Fruit fly (Drosophila melanogaster) whole organism, prepupa: ENCODE results near the gene CG6083.
A peak's percentile ranks its signal among the peaks of the same experiment; 100 is the strongest.

Source experiments
- Blimp-1 ChIP-seq: fragments of 200-800 bp; sonication (Bioruptor generic); optimal IDR thresholded peaks from 3 replicates; lab custom pipeline; 2017; ENCODE audit warnings: missing biosample characterization, missing genetic modification characterization, mild to moderate bottlenecking, moderate library complexity, missing genetic modification reagents
- CG10631 ChIP-seq: fragments of 200-800 bp; sonication (Bioruptor generic); optimal IDR thresholded peaks from 2 replicates; lab custom pipeline; 2016; ENCODE audit warnings: missing biosample characterization, missing genetic modification characterization
- CG10669 ChIP-seq: fragments of 200-800 bp; sonication (Bioruptor generic); optimal IDR thresholded peaks from 3 replicates; lab custom pipeline; 2018; ENCODE audit warnings: missing biosample characterization, mild to moderate bottlenecking, missing genetic modification characterization, moderate library complexity
- CG11762 ChIP-seq: fragments of 200-800 bp; sonication (Bioruptor generic); optimal IDR thresholded peaks from 3 replicates; lab custom pipeline; 2016; ENCODE audit warnings: missing biosample characterization, missing genetic modification characterization; ENCODE audit not compliant: insufficient read depth
- CG11902 ChIP-seq: fragments of 200-800 bp; sonication (Bioruptor generic); optimal IDR thresholded peaks from 3 replicates; lab custom pipeline; 2016; ENCODE audit warnings: missing biosample characterization, missing genetic modification characterization
- CG15336 ChIP-seq: fragments of 200-800 bp; sonication (Bioruptor generic); IDR thresholded peaks from 2 replicates; pipeline ENCODE4 v1.3.6; 2022; ENCODE audit warnings: missing biosample characterization, missing genetic modification characterization
- CG1621 ChIP-seq: fragments of 200-800 bp; sonication (Bioruptor generic); optimal IDR thresholded peaks from 3 replicates; lab custom pipeline; 2018; ENCODE audit warnings: missing biosample characterization, mild to moderate bottlenecking, missing genetic modification characterization
- CG3032 ChIP-seq: fragments of 200-800 bp; optimal IDR thresholded peaks from 2 replicates; lab custom pipeline; 2019; ENCODE audit warnings: missing biosample characterization, mild to moderate bottlenecking, missing genetic modification characterization, moderate library complexity
- CG31627 ChIP-seq: fragments of 200-800 bp; sonication (Bioruptor generic); optimal IDR thresholded peaks from 3 replicates; lab custom pipeline; 2016; ENCODE audit warnings: missing biosample characterization, missing genetic modification characterization
- CG34406 ChIP-seq: fragments of 200-800 bp; sonication (Bioruptor generic); optimal IDR thresholded peaks from 3 replicates; lab custom pipeline; 2016; ENCODE audit warnings: missing biosample characterization, missing genetic modification characterization
- CG3919 ChIP-seq: fragments of 200-800 bp; sonication (Bioruptor generic); optimal IDR thresholded peaks from 3 replicates; lab custom pipeline; 2016; ENCODE audit warnings: missing biosample characterization, missing genetic modification characterization
- CG4318 ChIP-seq: fragments of 200-800 bp; sonication (Bioruptor generic); optimal IDR thresholded peaks from 3 replicates; lab custom pipeline; 2017; ENCODE audit warnings: missing biosample characterization, mild to moderate bottlenecking, missing genetic modification characterization
- CG6163 ChIP-seq: fragments of 200-800 bp; sonication (Bioruptor generic); IDR thresholded peaks from 3 replicates; pipeline ENCODE4 v1.3.6; 2022; ENCODE audit warnings: missing biosample characterization, missing genetic modification characterization
- CG6276 ChIP-seq: fragments of 200-800 bp; sonication (Bioruptor generic); optimal IDR thresholded peaks from 2 replicates; lab custom pipeline; 2017; ENCODE audit warnings: missing biosample characterization, mild to moderate bottlenecking, missing genetic modification characterization
- CG6808 ChIP-seq: fragments of 200-800 bp; sonication (Bioruptor generic); optimal IDR thresholded peaks from 3 replicates; lab custom pipeline; 2017; ENCODE audit warnings: missing biosample characterization, missing genetic modification characterization, mild to moderate bottlenecking, moderate library complexity, missing genetic modification reagents
- CG6854 ChIP-seq: fragments of 200-800 bp; sonication (Bioruptor generic); optimal IDR thresholded peaks from 2 replicates; lab custom pipeline; 2017; ENCODE audit warnings: missing biosample characterization, mild to moderate bottlenecking, missing genetic modification characterization
- CG7368 ChIP-seq: fragments of 200-800 bp; sonication (Bioruptor generic); optimal IDR thresholded peaks from 3 replicates; lab custom pipeline; 2016; ENCODE audit warnings: missing biosample characterization, missing genetic modification characterization
- CG8119 ChIP-seq: fragments of 200-800 bp; sonication (Bioruptor generic); IDR thresholded peaks from 3 replicates; pipeline ENCODE4 v1.3.6; 2022; ENCODE audit warnings: missing biosample characterization, missing genetic modification characterization
- CG8319 ChIP-seq: fragments of 200-800 bp; sonication (Bioruptor generic); optimal IDR thresholded peaks from 3 replicates; lab custom pipeline; 2016; ENCODE audit warnings: missing biosample characterization, missing genetic modification characterization
- CG8632 ChIP-seq: fragments of 200-800 bp; sonication (Bioruptor generic); optimal IDR thresholded peaks from 3 replicates; lab custom pipeline; 2016; ENCODE audit warnings: missing biosample characterization, missing genetic modification characterization
- CG9139 ChIP-seq: fragments of 200-800 bp; sonication (Bioruptor generic); optimal IDR thresholded peaks from 3 replicates; lab custom pipeline; 2017; ENCODE audit warnings: missing biosample characterization, mild to moderate bottlenecking, missing genetic modification characterization
- Eip75B ChIP-seq: fragments of 200-800 bp; sonication (Bioruptor generic); optimal IDR thresholded peaks from 3 replicates; lab custom pipeline; 2016; ENCODE audit warnings: missing biosample characterization, missing genetic modification characterization
- Eip78C ChIP-seq: fragments of 200-800 bp; sonication (Bioruptor generic); peaks from one replicate; lab custom pipeline; 2016; ENCODE audit warnings: missing biosample characterization, missing genetic modification characterization
- Eip93F ChIP-seq: fragments of 200-800 bp; sonication (Bioruptor generic); optimal IDR thresholded peaks from 2 replicates; lab custom pipeline; 2016; ENCODE audit warnings: missing biosample characterization, mild to moderate bottlenecking, missing genetic modification characterization
- Ets21C ChIP-seq: fragments of 200-800 bp; sonication (Bioruptor generic); optimal IDR thresholded peaks from 3 replicates; lab custom pipeline; 2016; ENCODE audit warnings: missing biosample characterization, missing genetic modification characterization
- Gug ChIP-seq: fragments of 200-800 bp; sonication (Bioruptor generic); IDR thresholded peaks from 2 replicates; pipeline ENCODE4 v1.3.6; 2022; ENCODE audit warnings: missing biosample characterization, missing genetic modification characterization
- Hr38 ChIP-seq: sonication (Bioruptor generic); optimal IDR thresholded peaks from 2 replicates; lab custom pipeline; 2016; ENCODE audit warnings: missing biosample characterization, missing genetic modification characterization
- Hr4 ChIP-seq: fragments of 200-800 bp; sonication (Bioruptor generic); optimal IDR thresholded peaks from 3 replicates; lab custom pipeline; 2016; ENCODE audit warnings: missing biosample characterization, missing genetic modification characterization
- Lpt ChIP-seq: fragments of 200-800 bp; sonication (Bioruptor generic); optimal IDR thresholded peaks from 3 replicates; lab custom pipeline; 2016; ENCODE audit warnings: missing biosample characterization, missing genetic modification characterization
- Met ChIP-seq: fragments of 200-800 bp; sonication (Bioruptor generic); optimal IDR thresholded peaks from 3 replicates; lab custom pipeline; 2016; ENCODE audit warnings: missing biosample characterization, missing genetic modification characterization
- OdsH ChIP-seq: fragments of 200-800 bp; sonication (Bioruptor generic); optimal IDR thresholded peaks from 3 replicates; lab custom pipeline; 2016; ENCODE audit warnings: missing biosample characterization, missing genetic modification characterization
- Smox ChIP-seq: fragments of 200-800 bp; sonication (Bioruptor generic); optimal IDR thresholded peaks from 3 replicates; lab custom pipeline; 2016; ENCODE audit warnings: missing biosample characterization, missing genetic modification characterization
- Sox102F ChIP-seq: fragments of 200-800 bp; sonication (Bioruptor generic); optimal IDR thresholded peaks from 2 replicates; lab custom pipeline; 2016; ENCODE audit warnings: missing biosample characterization, mild to moderate bottlenecking, missing genetic modification characterization
- Sox14 ChIP-seq: fragments of 200-800 bp; sonication (Bioruptor generic); optimal IDR thresholded peaks from 3 replicates; lab custom pipeline; 2016; ENCODE audit warnings: missing biosample characterization, missing genetic modification characterization
- Sox15 ChIP-seq: fragments of 200-800 bp; sonication (Bioruptor generic); optimal IDR thresholded peaks from 3 replicates; lab custom pipeline; 2016; ENCODE audit warnings: missing biosample characterization, missing genetic modification characterization
- achi ChIP-seq: fragments of 200-800 bp; sonication (Bioruptor generic); optimal IDR thresholded peaks from 3 replicates; lab custom pipeline; 2016; ENCODE audit warnings: missing biosample characterization, missing genetic modification characterization
- acj6 ChIP-seq: fragments of 200-800 bp; sonication (Bioruptor generic); optimal IDR thresholded peaks from 3 replicates; lab custom pipeline; 2016; ENCODE audit warnings: missing biosample characterization, missing genetic modification characterization
- dac ChIP-seq: fragments of 200-800 bp; sonication (Bioruptor generic); optimal IDR thresholded peaks from 2 replicates; lab custom pipeline; 2017; ENCODE audit warnings: missing biosample characterization, mild to moderate bottlenecking, missing genetic modification characterization
- dsx ChIP-seq: fragments of 200-800 bp; optimal IDR thresholded peaks from 3 replicates; lab custom pipeline; 2019; ENCODE audit warnings: missing biosample characterization, mild to moderate bottlenecking, missing genetic modification characterization, moderate library complexity; ENCODE audit not compliant: poor library complexity, severe bottlenecking
- eg ChIP-seq: fragments of 200-800 bp; sonication (Bioruptor generic); IDR thresholded peaks from 3 replicates; pipeline ENCODE4 v1.3.6; 2022; ENCODE audit warnings: missing biosample characterization, missing genetic modification characterization
- fd59A ChIP-seq: fragments of 200-800 bp; sonication (Bioruptor generic); optimal IDR thresholded peaks from 2 replicates; lab custom pipeline; 2017; ENCODE audit warnings: missing biosample characterization, mild to moderate bottlenecking, missing genetic modification characterization, missing genetic modification reagents
- fd85E ChIP-seq: fragments of 200-800 bp; sonication (Bioruptor generic); optimal IDR thresholded peaks from 3 replicates; lab custom pipeline; 2016; ENCODE audit warnings: missing biosample characterization, missing genetic modification characterization
- fkh ChIP-seq: fragments of 200-800 bp; sonication (Bioruptor generic); optimal IDR thresholded peaks from 3 replicates; lab custom pipeline; 2017; ENCODE audit warnings: missing biosample characterization, mild to moderate bottlenecking, missing genetic modification characterization, moderate library complexity
- lz ChIP-seq: fragments of 200-800 bp; sonication (Bioruptor generic); optimal IDR thresholded peaks from 3 replicates; lab custom pipeline; 2016; ENCODE audit warnings: missing biosample characterization, missing genetic modification characterization
- net ChIP-seq: fragments of 200-800 bp; sonication (Bioruptor generic); optimal IDR thresholded peaks from 3 replicates; lab custom pipeline; 2016; ENCODE audit warnings: missing biosample characterization, missing genetic modification characterization
- pdm3 ChIP-seq: fragments of 200-800 bp; sonication (Bioruptor generic); optimal IDR thresholded peaks from 3 replicates; lab custom pipeline; 2016; ENCODE audit warnings: missing biosample characterization, missing genetic modification characterization
- salr ChIP-seq, 2 experiments: fragments of 200-800 bp; sonication (Bioruptor generic); optimal IDR thresholded peaks; 3 replicates each; lab custom pipeline; 2016 to 2018; ENCODE audit warnings: missing biosample characterization in 2 of 2, missing genetic modification characterization in 2 of 2, mild to moderate bottlenecking in 1 of 2
- spab ChIP-seq: fragments of 200-800 bp; sonication (Bioruptor generic); optimal IDR thresholded peaks from 2 replicates; lab custom pipeline; 2017; ENCODE audit warnings: missing biosample characterization, mild to moderate bottlenecking, missing genetic modification characterization, missing genetic modification reagents
- ss ChIP-seq, 2 experiments: fragments of 200-800 bp; sonication (Bioruptor generic); optimal IDR thresholded peaks; 2 replicates in 1 of 2; 3 replicates in 1 of 2; lab custom pipeline; 2017 to 2018; ENCODE audit warnings: mild to moderate bottlenecking in 2 of 2, missing biosample characterization in 2 of 2, missing genetic modification characterization in 2 of 2, moderate library complexity in 1 of 2
- topi ChIP-seq: fragments of 200-800 bp; sonication (Bioruptor generic); optimal IDR thresholded peaks from 3 replicates; lab custom pipeline; 2016; ENCODE audit warnings: missing biosample characterization, missing genetic modification characterization

Gene CG6083

DNA sequence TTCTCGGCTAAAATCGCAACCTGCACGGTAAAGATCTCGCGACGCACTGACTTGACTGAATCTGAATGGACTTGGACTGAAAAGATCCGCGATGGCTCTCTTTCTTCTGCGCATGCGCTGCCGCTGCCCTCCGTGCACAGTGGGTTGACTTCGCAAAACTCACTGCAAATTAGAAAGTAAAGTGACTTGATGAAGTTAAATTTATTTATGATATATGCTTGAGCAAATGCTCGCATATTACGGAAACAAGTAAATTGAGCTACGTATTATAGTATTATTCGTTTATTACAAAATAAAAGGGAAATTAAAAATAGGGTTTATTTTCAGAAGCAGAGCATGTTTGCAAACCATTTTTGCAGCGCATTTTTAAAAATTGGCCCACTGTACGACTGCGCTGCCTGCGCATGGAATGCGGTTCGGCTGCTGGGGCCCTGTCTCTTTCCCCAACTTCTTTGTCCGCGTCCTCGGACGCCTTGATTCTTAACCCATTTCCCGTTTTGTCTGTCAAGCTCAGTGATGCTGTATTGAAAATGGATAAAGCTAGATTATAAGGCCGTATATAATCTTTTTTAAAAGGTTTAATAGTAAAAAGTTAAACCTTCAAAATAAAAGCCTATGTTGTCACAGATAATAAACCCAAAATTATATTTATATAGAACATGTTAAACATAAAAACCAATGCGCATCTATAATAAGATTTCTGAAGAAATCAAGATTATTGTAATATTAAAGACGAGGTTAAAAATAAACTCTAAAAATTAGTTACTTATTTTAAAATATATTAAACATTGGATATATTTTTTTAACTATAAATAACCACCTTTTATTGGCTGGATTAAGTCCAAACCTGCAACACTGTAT is 38.0 kb downstream of the CG6083 start, which contains the start of gene rt:
Gene rt, minus strand, starts transcription at position 51 of the 861 bp plus-strand sequence.
- TF ChIP-seq fd59A (GFP tag; lab: Kevin White, UChicago) (peak; percentile 90), CG8319 (GFP tag; lab: Kevin White, UChicago) (peak; percentile 69), CG6276 (GFP tag; lab: Kevin White, UChicago) (peak; percentile 82), spab (GFP tag; lab: Kevin White, UChicago) (peak; percentile 86), Smox (GFP tag; lab: Kevin White, UChicago) (peak; percentile 78), Eip75B (GFP tag; lab: Kevin White, UChicago) (peak; percentile 85), CG8632 (peak; percentile 70), CG4318 (GFP tag; lab: Kevin White, UChicago) (peak; percentile 61), lz (GFP tag; lab: Kevin White, UChicago) (peak; percentile 83), topi (GFP tag; lab: Kevin White, UChicago) (peak; percentile 87), Lpt (peak; percentile 67), achi (GFP tag; lab: Kevin White, UChicago) (peak; percentile 76), CG11902 (peak; percentile 63), Gug (GFP tag; lab: Robert Waterston, UW) (peak; percentile 63), net (GFP tag; lab: Kevin White, UChicago) (peak; percentile 84), Sox102F (peak; percentile 78), CG34406 (GFP tag; lab: Kevin White, UChicago) (peak; percentile 78), Eip93F (GFP tag; lab: Kevin White, UChicago) (peak; percentile 51), CG10631 (GFP tag; lab: Kevin White, UChicago) (peak; percentile 80), ss (GFP tag; optimal IDR thresholded peaks at IDR 0.05; lab: Kevin White, UChicago) (peak; percentile 81 to 89), CG10669 (GFP tag; lab: Kevin White, UChicago) (peak; percentile 92), CG7368 (peak; percentile 84), Blimp-1 (GFP tag; lab: Kevin White, UChicago) (no peak), Eip78C (peak; percentile 95), pdm3 (peak; percentile 82), CG6808 (GFP tag; lab: Kevin White, UChicago) (peak; percentile 90), OdsH (GFP tag; lab: Kevin White, UChicago) (peak; percentile 77), fd85E (GFP tag; lab: Kevin White, UChicago) (no peak), Hr38 (GFP tag; lab: Kevin White, UChicago) (no peak), CG31627 (peak; percentile 75), CG1621 (tag; lab: Kevin White, UChicago) (peak; percentile 88), Sox15 (GFP tag; lab: Kevin White, UChicago) (peak; percentile 62), Sox14 (peak; percentile 88), salr (GFP tag; optimal IDR thresholded peaks at IDR 0.05; lab: Kevin White, UChicago) (peak; percentile 52 to 81), CG6854 (GFP tag; lab: Kevin White, UChicago) (peak; percentile 81), CG3032 (peak; percentile 94), Met (peak; percentile 87), CG6163 (GFP tag; lab: Robert Waterston, UW) (peak; percentile 78; the same call in 2 of the 3 replicates), Hr4 (GFP tag; lab: Kevin White, UChicago) (peak; percentile 83), dsx (GFP tag; lab: Kevin White, UChicago) (peak; percentile 85), dac (peak; percentile 72), eg (peak; percentile 74; the same call in 2 of the 3 replicates), CG3919 (GFP tag; lab: Kevin White, UChicago) (peak; percentile 79), acj6 (peak; percentile 77), fkh (GFP tag; lab: Kevin White, UChicago) (no peak), CG9139 (GFP tag; lab: Kevin White, UChicago) (peak; percentile 82), CG8119 (GFP tag; lab: Robert Waterston, UW) (peak; percentile 83), CG11762 (GFP tag; lab: Kevin White, UChicago) (peak; percentile 70), CG15336 (GFP tag; lab: Robert Waterston, UW) (peak; percentile 84), Ets21C (GFP tag; lab: Kevin White, UChicago) (peak; percentile 73)
